Worm (Caenorhabditis elegans) whole organism, early embryonic: Measurements from ENCODE around the gene fut-4.

Experiments
- B0310.2 ChIP-seq: sonication (generic microtip); optimal IDR thresholded peaks from 2 replicates; lab custom pipeline; 2016; ENCODE audit warnings: mild to moderate bottlenecking, missing genetic modification characterization, missing compliant biosample characterization
- F13C5.2 ChIP-seq: sonication (generic microtip); optimal IDR thresholded peaks from 2 replicates; lab custom pipeline; 2017; ENCODE audit warnings: mild to moderate bottlenecking, missing genetic modification characterization, inconsistent platforms, missing compliant biosample characterization
- aly-1 ChIP-seq: sonication (generic microtip); optimal IDR thresholded peaks from 2 replicates; lab custom pipeline; 2016; ENCODE audit warnings: missing genetic modification characterization, missing compliant biosample characterization
- ama-1 ChIP-seq: fragments of 150-350 bp; optimal IDR thresholded peaks from 2 replicates; lab custom pipeline; 2014
- ceh-13 ChIP-seq: fragments of 200-800 bp; sonication (Bioruptor generic); optimal IDR thresholded peaks from 2 replicates; lab custom pipeline; 2018; ENCODE audit warnings: mild to moderate bottlenecking, missing genetic modification characterization, missing compliant biosample characterization
- ceh-36 ChIP-seq: sonication (generic microtip); optimal IDR thresholded peaks from 2 replicates; lab custom pipeline; 2016; ENCODE audit warnings: missing genetic modification characterization, inconsistent platforms, missing compliant biosample characterization
- ets-7 ChIP-seq: sonication (generic microtip); optimal IDR thresholded peaks from 2 replicates; lab custom pipeline; 2016; ENCODE audit warnings: missing genotype, missing genetic modification characterization, missing compliant biosample characterization
- flt-1 ChIP-seq: fragments of 200-800 bp; sonication (Bioruptor generic); IDR thresholded peaks from 2 replicates; pipeline ENCODE4 v1.3.6; 2022; ENCODE audit warnings: missing genetic modification characterization, missing compliant biosample characterization
- hmbx-1 ChIP-seq: sonication (generic microtip); optimal IDR thresholded peaks from 2 replicates; lab custom pipeline; 2016; ENCODE audit warnings: mild to moderate bottlenecking, missing genetic modification characterization, missing compliant biosample characterization
- hmg-4 ChIP-seq: fragments of 200-800 bp; sonication (Bioruptor generic); optimal IDR thresholded peaks from 2 replicates; lab custom pipeline; 2018; ENCODE audit warnings: mild to moderate bottlenecking, missing genetic modification characterization, missing compliant biosample characterization
- hnd-1 ChIP-seq: sonication (generic microtip); optimal IDR thresholded peaks from 2 replicates; lab custom pipeline; 2016; ENCODE audit warnings: missing genetic modification characterization, missing compliant biosample characterization
- pes-1 ChIP-seq: fragments of 200-800 bp; sonication (Bioruptor generic); IDR thresholded peaks from 2 replicates; pipeline ENCODE4 v1.3.6; 2022; ENCODE audit warnings: missing genetic modification reagents, missing genetic modification characterization, missing compliant biosample characterization
- scrt-1 ChIP-seq: fragments of 200-800 bp; sonication (Bioruptor generic); IDR thresholded peaks from 2 replicates; pipeline ENCODE4 v1.3.6; 2022; ENCODE audit warnings: missing genetic modification characterization, missing compliant biosample characterization
- sea-1 ChIP-seq: fragments of 200-800 bp; sonication (Bioruptor generic); conservative IDR thresholded peaks from 2 replicates; pipeline ENCODE4 v1.3.6; 2022; ENCODE audit warnings: missing genetic modification characterization, missing compliant biosample characterization
- tbx-11 ChIP-seq: fragments of 200-800 bp; sonication (Bioruptor generic); IDR thresholded peaks from 2 replicates; pipeline ENCODE4 v1.3.6; 2022; ENCODE audit warnings: missing genetic modification characterization, missing compliant biosample characterization
- tbx-37 ChIP-seq: fragments of 200-800 bp; sonication (Bioruptor generic); conservative IDR thresholded peaks from 2 replicates; pipeline ENCODE4 v1.3.6; 2022; ENCODE audit warnings: missing genetic modification reagents, missing genetic modification characterization, missing compliant biosample characterization
- tra-4 ChIP-seq: sonication (generic microtip); optimal IDR thresholded peaks from 2 replicates; lab custom pipeline; 2017; ENCODE audit warnings: missing genetic modification characterization, missing compliant biosample characterization

fut-4 gene

ce11 chrII:2804245-2804644 lies 18.1 kb downstream of the fut-4 start:
- TF ChIP-seq F13C5.2 (tag; lab: Kevin White, UChicago) (no peak), scrt-1 (GFP tag; lab: Robert Waterston, UW) (no peak)

ce11 chrII:2802804-2803586 lies 19.3 kb downstream of the fut-4 start:
- TF ChIP-seq aly-1 (tag; lab: Kevin White, UChicago), result no peak
- no peak for TF ChIP-seq scrt-1 (GFP tag; lab: Robert Waterston, UW)
- no peak for TF ChIP-seq ama-1 (lab: Kevin White, UChicago)
- TF ChIP-seq tbx-11 (GFP tag; lab: Robert Waterston, UW), result no peak
- TF ChIP-seq ceh-36 (tag; lab: Kevin White, UChicago), result no peak
- no peak for TF ChIP-seq flt-1 (GFP tag; lab: Robert Waterston, UW)
- TF ChIP-seq B0310.2 (tag; lab: Kevin White, UChicago), result no peak
- TF ChIP-seq tra-4 (tag; lab: Kevin White, UChicago), result no peak
- no peak for TF ChIP-seq F13C5.2 (tag; lab: Kevin White, UChicago)
- TF ChIP-seq hmg-4 (GFP tag; lab: Kevin White, UChicago), result no peak
- no peak for TF ChIP-seq pes-1
- TF ChIP-seq hmbx-1 (tag; lab: Kevin White, UChicago), result no peak
- TF ChIP-seq ets-7 (tag; lab: Kevin White, UChicago), result no peak
- no peak for TF ChIP-seq ceh-13 (GFP tag; lab: Kevin White, UChicago)
- no peak for TF ChIP-seq sea-1 (GFP tag; lab: Robert Waterston, UW)
- no peak for TF ChIP-seq tbx-37 (GFP tag; lab: Robert Waterston, UW)
- no peak for TF ChIP-seq hnd-1 (tag; lab: Kevin White, UChicago)

ce11 chrII:2801764-2802163 lies 20.6 kb downstream of the fut-4 start:
- no peak for TF ChIP-seq hnd-1 (tag; lab: Kevin White, UChicago)
- no peak for TF ChIP-seq sea-1 (GFP tag; lab: Robert Waterston, UW)
- TF ChIP-seq aly-1 (tag; lab: Kevin White, UChicago), result no peak
- TF ChIP-seq tra-4 (tag; lab: Kevin White, UChicago), result no peak
- TF ChIP-seq tbx-37 (GFP tag; lab: Robert Waterston, UW), result no peak
- TF ChIP-seq F13C5.2 (tag; lab: Kevin White, UChicago), result no peak
- TF ChIP-seq hmg-4 (GFP tag; lab: Kevin White, UChicago), result no peak

DNA sequence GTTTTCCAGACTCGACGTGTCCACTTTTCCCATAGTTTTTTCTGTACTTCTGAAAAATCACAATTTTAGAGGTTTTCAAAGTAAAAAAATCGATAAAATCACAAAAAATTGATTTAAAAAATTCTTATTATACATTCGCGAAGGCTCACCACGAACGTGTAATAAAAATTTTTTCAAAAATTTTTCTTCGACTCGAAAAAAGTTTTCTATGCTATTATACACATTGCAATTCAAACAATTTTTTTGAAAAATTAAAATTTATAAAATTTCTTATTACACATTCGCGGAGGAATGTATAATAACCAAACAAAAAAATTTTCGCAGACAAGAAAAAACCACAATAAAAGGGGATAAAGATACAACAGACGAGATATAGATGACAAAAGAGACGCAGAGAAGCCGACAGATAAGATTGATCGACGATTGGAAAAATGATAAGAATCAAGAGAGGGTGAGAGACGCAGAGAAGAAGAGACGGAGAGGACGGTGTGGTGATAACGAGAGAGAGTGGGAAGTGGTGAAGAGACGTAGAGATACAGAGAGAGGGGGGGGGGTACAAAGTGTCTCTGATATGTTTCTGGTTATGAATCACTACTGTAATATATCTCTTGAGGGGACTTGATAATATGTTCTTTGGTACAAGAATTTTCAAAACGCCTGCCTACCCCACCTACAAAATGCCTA lies 21.6 kb downstream of the fut-4 start, which contains the start of gene nhr-119:
nhr-119 (minus strand) TSS at position 51 of the 684 bp plus-strand sequence.
- no peak for TF ChIP-seq scrt-1 (GFP tag; lab: Robert Waterston, UW)
- TF ChIP-seq tbx-11 (GFP tag; lab: Robert Waterston, UW), result no peak
- no peak for TF ChIP-seq ama-1 (lab: Kevin White, UChicago)
- TF ChIP-seq ets-7 (tag; lab: Kevin White, UChicago), result no peak
- no peak for TF ChIP-seq hmbx-1 (tag; lab: Kevin White, UChicago)
- no peak for TF ChIP-seq hnd-1 (tag; lab: Kevin White, UChicago)
- no peak for TF ChIP-seq tra-4 (tag; lab: Kevin White, UChicago)

- TF ChIP-seq ceh-13 (GFP tag; lab: Kevin White, UChicago) (no peak), ets-7 (tag; lab: Kevin White, UChicago) (no peak), B0310.2 (tag; lab: Kevin White, UChicago) (no peak), tbx-37 (GFP tag; lab: Robert Waterston, UW) (no peak), hmbx-1 (tag; lab: Kevin White, UChicago) (no peak), pes-1 (no peak), flt-1 (GFP tag; lab: Robert Waterston, UW) (no peak), ama-1 (lab: Kevin White, UChicago) (no peak), hmg-4 (GFP tag; lab: Kevin White, UChicago) (no peak)
These were observed 24.4 kb downstream of the fut-4 start for ce11 chrII:2797951-2798350.

DNA sequence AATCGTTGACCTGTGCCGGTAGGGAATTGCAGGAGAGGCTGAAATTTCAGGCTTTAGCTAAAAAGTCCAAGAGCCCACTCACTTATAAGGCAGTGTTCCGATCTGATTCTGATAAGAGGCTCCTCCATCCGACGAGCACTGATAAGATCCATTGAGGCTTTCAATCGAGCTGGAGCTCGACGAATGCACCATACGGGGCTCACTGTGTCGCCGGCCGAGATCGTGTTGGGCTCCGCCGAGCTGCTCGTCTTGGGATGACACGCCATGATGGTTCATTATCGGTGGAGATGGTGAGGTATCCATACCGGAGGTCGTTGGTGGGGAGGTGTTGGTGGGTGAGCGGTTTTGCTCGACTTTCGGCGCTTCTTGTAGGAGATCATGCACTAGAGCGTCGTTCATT lies 25.9 kb downstream of the fut-4 start:
- TF ChIP-seq ama-1 (lab: Kevin White, UChicago) (no peak), hnd-1 (tag; lab: Kevin White, UChicago) (no peak), ceh-13 (GFP tag; lab: Kevin White, UChicago) (no peak), hmbx-1 (tag; lab: Kevin White, UChicago) (no peak), sea-1 (GFP tag; lab: Robert Waterston, UW) (no peak), flt-1 (GFP tag; lab: Robert Waterston, UW) (no peak), pes-1 (no peak), hmg-4 (GFP tag; lab: Kevin White, UChicago) (no peak), ceh-36 (tag; lab: Kevin White, UChicago) (no peak), B0310.2 (tag; lab: Kevin White, UChicago) (no peak), tbx-11 (GFP tag; lab: Robert Waterston, UW) (no peak), ets-7 (tag; lab: Kevin White, UChicago) (no peak), scrt-1 (GFP tag; lab: Robert Waterston, UW) (no peak), tra-4 (tag; lab: Kevin White, UChicago) (no peak), tbx-37 (GFP tag; lab: Robert Waterston, UW) (no peak), F13C5.2 (tag; lab: Kevin White, UChicago) (no peak)

ce11 chrII:2795413-2795812 lies 26.9 kb downstream of the fut-4 start:
- TF ChIP-seq ceh-36 (tag; lab: Kevin White, UChicago), result no peak
- no peak for TF ChIP-seq ama-1 (lab: Kevin White, UChicago)
- no peak for TF ChIP-seq hnd-1 (tag; lab: Kevin White, UChicago)
- TF ChIP-seq tbx-11 (GFP tag; lab: Robert Waterston, UW), result no peak
- TF ChIP-seq ceh-13 (GFP tag; lab: Kevin White, UChicago), result no peak
- TF ChIP-seq pes-1, result no peak
- no peak for TF ChIP-seq sea-1 (GFP tag; lab: Robert Waterston, UW)
- no peak for TF ChIP-seq B0310.2 (tag; lab: Kevin White, UChicago)
- no peak for TF ChIP-seq tbx-37 (GFP tag; lab: Robert Waterston, UW)
- no peak for TF ChIP-seq ets-7 (tag; lab: Kevin White, UChicago)
- no peak for TF ChIP-seq hmbx-1 (tag; lab: Kevin White, UChicago)
- TF ChIP-seq F13C5.2 (tag; lab: Kevin White, UChicago), result no peak
- no peak for TF ChIP-seq tra-4 (tag; lab: Kevin White, UChicago)
- TF ChIP-seq hmg-4 (GFP tag; lab: Kevin White, UChicago), result no peak
- TF ChIP-seq scrt-1 (GFP tag; lab: Robert Waterston, UW), result no peak
- TF ChIP-seq aly-1 (tag; lab: Kevin White, UChicago), result no peak
- TF ChIP-seq flt-1 (GFP tag; lab: Robert Waterston, UW), result no peak
